Fruit fly (Drosophila melanogaster) whole organism, adult: ENCODE data around the gene CG14625.

ENCODE experiments used
- CG33017 ChIP-seq: fragments of 200-800 bp; sonication (Bioruptor generic); optimal IDR thresholded peaks from 2 replicates; lab custom pipeline; 2018; ENCODE audit warnings: missing biosample characterization, mild to moderate bottlenecking, missing genetic modification characterization, moderate library complexity
- CG5204 ChIP-seq: fragments of 200-800 bp; sonication (Bioruptor generic); optimal IDR thresholded peaks from 2 replicates; lab custom pipeline; 2016; ENCODE audit warnings: missing biosample characterization, missing genetic modification characterization
- Mnt ChIP-seq: fragments of 200-800 bp; sonication (Bioruptor generic); optimal IDR thresholded peaks from 2 replicates; lab custom pipeline; 2016; ENCODE audit warnings: missing biosample characterization, mild to moderate bottlenecking, missing genetic modification characterization
- tj ChIP-seq: fragments of 200-800 bp; sonication (Bioruptor generic); optimal IDR thresholded peaks from 3 replicates; lab custom pipeline; 2017; ENCODE audit warnings: missing biosample characterization, mild to moderate bottlenecking, missing genetic modification characterization, moderate library complexity

The CG14625 gene

dm6 chrX:1250104-1250503 is 50.8 kb downstream of the CG14625 start:
- TF ChIP-seq CG33017 (tag; lab: Kevin White, UChicago) (no peak), CG5204 (GFP tag; lab: Kevin White, UChicago) (no peak), tj (GFP tag; lab: Kevin White, UChicago) (no peak), Mnt (GFP tag; lab: Kevin White, UChicago) (no peak)
